Fruit fly (Drosophila melanogaster): ENCODE data around the gene Noc1.

Noc1 gene

dm6 chr3L:11089805-11090440, 15.4 kb downstream of the Noc1 start (continued):
- peak; percentile 81 for TF ChIP-seq CG18764 (GFP tag; optimal IDR thresholded peaks at IDR 0.05)
- no peak for TF ChIP-seq Hr39 (optimal IDR thresholded peaks at IDR 0.05)
- peak; percentile 75 for TF ChIP-seq Jarid2 (GFP tag; optimal IDR thresholded peaks at IDR 0.05)
- no peak for TF ChIP-seq TFAM (GFP tag; optimal IDR thresholded peaks at IDR 0.05)
- TF ChIP-seq tup (GFP tag; optimal IDR thresholded peaks at IDR 0.05): peak; percentile 76
- TF ChIP-seq Hand (GFP tag; optimal IDR thresholded peaks at IDR 0.05): peak; percentile 82
- peak; percentile 52 for TF ChIP-seq CG10654 (GFP tag; optimal IDR thresholded peaks at IDR 0.05)
- TF ChIP-seq pan (optimal IDR thresholded peaks at IDR 0.05): no peak
- TF ChIP-seq pan (GFP tag; optimal IDR thresholded peaks at IDR 0.05 in 1 of 2, IDR thresholded peaks at IDR 0.05 in 1 of 2): peak in 1 of 2 experiments; percentile 84
- no peak for TF ChIP-seq CkIIα-i1 (GFP tag; IDR thresholded peaks at IDR 0.05)
- peak; percentile 75 for TF ChIP-seq psq (GFP tag; optimal IDR thresholded peaks at IDR 0.05)
- TF ChIP-seq CG10565 (GFP tag; optimal IDR thresholded peaks at IDR 0.05): peak; percentile 29
- peak; percentile 76 for TF ChIP-seq CG6854 (GFP tag; optimal IDR thresholded peaks at IDR 0.05)
- peak; percentile 64 for TF ChIP-seq CG12744 (GFP tag; optimal IDR thresholded peaks at IDR 0.05)
- no peak; the same call in 1 of the 2 replicates for TF ChIP-seq dan (GFP tag; IDR thresholded peaks at IDR 0.05)
- peak; percentile 78 for TF ChIP-seq salm (tag; optimal IDR thresholded peaks at IDR 0.05)
- TF ChIP-seq CG34422 (GFP tag; IDR thresholded peaks at IDR 0.05): peak; percentile 74
- no peak for TF ChIP-seq Fer2 (tag; optimal IDR thresholded peaks at IDR 0.05)
- peak; percentile 62 for TF ChIP-seq D19B (GFP tag; optimal IDR thresholded peaks at IDR 0.05)
- TF ChIP-seq Poxn (GFP tag; IDR thresholded peaks at IDR 0.05): no peak
- peak; percentile 69; the same call in 1 of the 2 replicates for TF ChIP-seq sob (GFP tag; IDR thresholded peaks at IDR 0.05)
- TF ChIP-seq Fer3 (tag; optimal IDR thresholded peaks at IDR 0.05): peak; percentile 52
- peak; percentile 70 for TF ChIP-seq btn (GFP tag; optimal IDR thresholded peaks at IDR 0.05)
- TF ChIP-seq CG12219 (GFP tag; optimal IDR thresholded peaks at IDR 0.05): peak; percentile 85
- peak; percentile 91 for TF ChIP-seq phol (tag; optimal IDR thresholded peaks at IDR 0.05)
- peak; percentile 73; the same call in 1 of the 2 replicates for TF ChIP-seq klu (GFP tag; IDR thresholded peaks at IDR 0.05)
- no peak for TF ChIP-seq nom (GFP tag; optimal IDR thresholded peaks at IDR 0.05)
- no peak; the same call in 1 of the 2 replicates for TF ChIP-seq Dip2 (GFP tag; IDR thresholded peaks at IDR 0.05)
- TF ChIP-seq dimm (GFP tag; IDR thresholded peaks at IDR 0.05): peak; percentile 4; the same call in 1 of the 2 replicates
- peak; percentile 65 for TF ChIP-seq CG4404 (GFP tag; IDR thresholded peaks at IDR 0.05)
- no peak for TF ChIP-seq B-H2 (GFP tag; optimal IDR thresholded peaks at IDR 0.05)
- peak; percentile 79 for TF ChIP-seq onecut (GFP tag; IDR thresholded peaks at IDR 0.05)
- no peak for TF ChIP-seq prd (optimal IDR thresholded peaks at IDR 0.05)
- TF ChIP-seq prd (GFP tag; IDR thresholded peaks at IDR 0.05): peak; percentile 85
- peak; percentile 87 for TF ChIP-seq CG12104 (GFP tag; optimal IDR thresholded peaks at IDR 0.05)
- TF ChIP-seq CG2199 (GFP tag; IDR thresholded peaks at IDR 0.05): peak; percentile 61; the same call in 2 of the 3 replicates
- TF ChIP-seq pnt (GFP tag; optimal IDR thresholded peaks at IDR 0.05): peak; percentile 69
- TF ChIP-seq Nf-YA (GFP tag; IDR thresholded peaks at IDR 0.05): peak; percentile 82
- TF ChIP-seq tio (GFP tag; optimal IDR thresholded peaks at IDR 0.05): peak; percentile 95
- TF ChIP-seq CG12155 (GFP tag; optimal IDR thresholded peaks at IDR 0.05): peak; percentile 84
- TF ChIP-seq Dp (GFP tag; optimal IDR thresholded peaks at IDR 0.05): no peak
- TF ChIP-seq CG2129 (GFP tag; IDR thresholded peaks at IDR 0.05; ENCODE audit: partially characterized antibody): no peak
- peak; percentile 27 for TF ChIP-seq pros (GFP tag; optimal IDR thresholded peaks at IDR 0.05)
- peak; percentile 1 to 98 for TF ChIP-seq eve (GFP tag; optimal IDR thresholded peaks at IDR 0.05)
- TF ChIP-seq pum (GFP tag; optimal IDR thresholded peaks at IDR 0.05): peak; percentile 75
- TF ChIP-seq Bteb2 (GFP tag; optimal IDR thresholded peaks at IDR 0.05): peak; percentile 82
- TF ChIP-seq pb (GFP tag; optimal IDR thresholded peaks at IDR 0.05): peak; percentile 34
- TF ChIP-seq CG4707 (GFP tag; optimal IDR thresholded peaks at IDR 0.05): peak; percentile 57
- TF ChIP-seq Vsx1 (GFP tag; optimal IDR thresholded peaks at IDR 0.05): peak; percentile 83
- peak; percentile 21; the same call in 1 of the 2 replicates for TF ChIP-seq gt (GFP tag; IDR thresholded peaks at IDR 0.05)
- peak; percentile 79 for TF ChIP-seq jing (GFP tag; optimal IDR thresholded peaks at IDR 0.05)
